Worm (Caenorhabditis elegans) whole organism, L4/young adult: ENCODE measurements around the gene chc-1.

Experiments
- dao-5 ChIP-seq: sonication (generic microtip); optimal IDR thresholded peaks from 2 replicates; lab custom pipeline; 2016; ENCODE audit warnings: missing genotype, missing genetic modification characterization, moderate library complexity, missing compliant biosample characterization
- him-1 ChIP-seq: sonication (generic microtip); optimal IDR thresholded peaks from 2 replicates; lab custom pipeline; 2016; ENCODE audit warnings: missing genotype, missing genetic modification reagents, missing genetic modification characterization, missing compliant biosample characterization

DNA sequence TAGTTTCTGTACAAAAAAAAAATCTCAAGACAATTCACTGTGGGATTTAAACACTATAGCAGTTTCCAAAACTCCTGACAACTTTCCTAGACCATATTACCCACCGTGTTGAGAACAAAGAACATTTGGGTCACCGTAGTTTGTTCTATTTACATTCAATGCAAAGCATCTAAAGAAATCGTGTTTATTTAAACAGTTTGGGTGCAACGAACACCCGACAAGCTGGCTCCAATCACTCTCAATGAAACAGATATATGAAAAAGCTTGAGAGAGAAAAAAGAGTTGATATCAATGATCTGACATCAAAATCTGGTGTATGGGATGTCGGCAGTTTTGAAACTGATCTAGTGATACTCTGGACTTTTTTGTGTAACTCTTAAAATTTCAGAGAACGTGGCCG lies 48.6 kb upstream of the chc-1 start:
- TF ChIP-seq dao-5 (no peak), him-1 (tag; lab: Kevin White, UChicago) (no peak)
